Fruit fly (Drosophila melanogaster) whole organism, wandering third instar larva: ENCODE measurements around the gene CG9547.

Experiments used
- CrebA ChIP-seq: fragments of 200-800 bp; sonication (Bioruptor generic); optimal IDR thresholded peaks from 2 replicates; lab custom pipeline; 2016; ENCODE audit warnings: missing biosample characterization, mild to moderate bottlenecking, missing genetic modification characterization, borderline replicate concordance
- Dif ChIP-seq: fragments of 200-275, 200-300 bp; sonication (Bioruptor generic); optimal IDR thresholded peaks from 2 replicates; lab custom pipeline; 2018; ENCODE audit warnings: missing biosample characterization, missing genetic modification characterization; ENCODE audit not compliant: partially characterized antibody
- HLH106 ChIP-seq: fragments of 200-800 bp; optimal IDR thresholded peaks from 3 replicates; lab custom pipeline; 2019; ENCODE audit warnings: missing biosample characterization, mild to moderate bottlenecking, missing genetic modification characterization, moderate library complexity
- Myc ChIP-seq: fragments of >200 bp; optimal IDR thresholded peaks from 2 replicates; lab custom pipeline; 2017
- Vsx2 ChIP-seq: fragments of 200-300, 225-300 bp; sonication (Bioruptor generic); optimal IDR thresholded peaks from 2 replicates; lab custom pipeline; 2018; ENCODE audit warnings: missing biosample characterization, missing genetic modification characterization; ENCODE audit not compliant: partially characterized antibody
- br ChIP-seq: fragments of 200-800 bp; sonication (Bioruptor generic); optimal IDR thresholded peaks from 2 replicates; lab custom pipeline; 2016; ENCODE audit warnings: missing biosample characterization, missing genetic modification characterization
- dl ChIP-seq, 2 experiments: fragments of 175-275, 200-275 bp in 1 of 2; fragments of 200-275 bp in 1 of 2; sonication (Bioruptor generic); optimal IDR thresholded peaks; lab custom pipeline; 2018; ENCODE audit warnings: mild to moderate bottlenecking in 2 of 2, missing biosample characterization in 2 of 2, missing genetic modification characterization in 2 of 2, moderate library complexity in 2 of 2; ENCODE audit not compliant: partially characterized antibody in 2 of 2, insufficient read depth in 1 of 2
- jim ChIP-seq: fragments of 175-275, 200-325 bp; sonication (Bioruptor generic); optimal IDR thresholded peaks from 2 replicates; lab custom pipeline; 2016; ENCODE audit warnings: missing biosample characterization, mild to moderate bottlenecking, missing genetic modification characterization
- pan ChIP-seq: fragments of >200 bp; optimal IDR thresholded peaks from 2 replicates; lab custom pipeline; 2017
- tai ChIP-seq: sonication (Bioruptor generic); optimal IDR thresholded peaks from 2 replicates; lab custom pipeline; 2016; ENCODE audit warnings: missing biosample characterization, missing genetic modification characterization
- woc ChIP-seq: sonication (Bioruptor generic); optimal IDR thresholded peaks from 2 replicates; lab custom pipeline; 2016; ENCODE audit warnings: missing biosample characterization, mild to moderate bottlenecking, missing genetic modification characterization

- no peak for TF ChIP-seq Myc (lab: Kevin White, UChicago)
- TF ChIP-seq jim (GFP tag; lab: Kevin White, UChicago) = no peak
- TF ChIP-seq pan (lab: Kevin White, UChicago) = no peak
- TF ChIP-seq br (GFP tag; lab: Kevin White, UChicago) = no peak
- TF ChIP-seq dl (GFP tag; optimal IDR thresholded peaks at IDR 0.05; lab: Kevin White, UChicago; ENCODE audit: insufficient read depth in 1 of 2, partially characterized antibody in 2 of 2) = no peak
- no peak for TF ChIP-seq Vsx2
- TF ChIP-seq CrebA (GFP tag; lab: Kevin White, UChicago) = no peak
- TF ChIP-seq woc (GFP tag; lab: Kevin White, UChicago) = no peak
- TF ChIP-seq Dif (GFP tag; lab: Kevin White, UChicago) = no peak
- TF ChIP-seq HLH106 = no peak
- no peak for TF ChIP-seq tai (GFP tag; lab: Kevin White, UChicago)
These were observed 30.1 kb downstream of the CG9547 start for dm6 chr2L:6464270-6464669.
